Fruit fly (Drosophila melanogaster) whole organism, pupa: Measurements from ENCODE around the gene CG10561.
A peak's percentile ranks its signal among the peaks of the same experiment; 100 is the strongest.

Source experiments
- CG14655 ChIP-seq: fragments of 200-800 bp; sonication (Bioruptor generic); optimal IDR thresholded peaks from 3 replicates; lab custom pipeline; 2017; ENCODE audit warnings: mild to moderate bottlenecking, missing biosample characterization, missing genetic modification reagents, missing genetic modification characterization
- EcR ChIP-seq: fragments of 200-800 bp; sonication (Bioruptor generic); optimal IDR thresholded peaks from 3 replicates; lab custom pipeline; 2019; ENCODE audit warnings: missing biosample characterization, missing genetic modification characterization, mild to moderate bottlenecking, moderate library complexity, missing genetic modification reagents
- Pif1A ChIP-seq: fragments of 200-800 bp; sonication (Bioruptor generic); optimal IDR thresholded peaks from 3 replicates; lab custom pipeline; 2016; ENCODE audit warnings: missing biosample characterization, missing genetic modification characterization
- Snoo ChIP-seq: fragments of 200-800 bp; sonication (Bioruptor generic); optimal IDR thresholded peaks from 3 replicates; lab custom pipeline; 2017; ENCODE audit warnings: missing biosample characterization, mild to moderate bottlenecking, missing genetic modification characterization, inconsistent platforms

DNA sequence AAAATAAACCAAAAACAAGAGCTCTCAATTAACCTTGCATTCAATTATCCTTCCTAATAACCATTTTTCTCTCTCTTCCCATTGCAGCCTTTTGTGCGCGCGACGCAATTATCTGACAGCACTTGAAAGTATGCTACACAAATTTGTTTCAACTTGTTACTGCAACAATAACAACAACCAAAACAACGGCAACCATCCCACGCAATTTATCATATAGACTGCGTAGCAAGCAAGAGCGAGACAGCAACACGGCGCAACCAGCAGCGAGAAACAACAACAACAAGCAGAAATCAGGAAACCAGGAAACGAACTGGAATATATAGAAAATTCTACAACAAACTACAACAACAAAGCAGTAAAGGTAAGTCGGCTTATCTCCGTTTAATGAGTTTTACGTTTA, 51.8 kb downstream of the CG10561 start:
- TF ChIP-seq CG14655 = no peak
- TF ChIP-seq Snoo (tag; lab: Kevin White, UChicago) = no peak
- peak; percentile 22 for TF ChIP-seq EcR (GFP tag; lab: Kevin White, UChicago)
- TF ChIP-seq Pif1A (GFP tag; lab: Kevin White, UChicago) = no peak
